Fruit fly (Drosophila melanogaster) whole organism, wandering third instar larva: ENCODE results near the gene mRpL38.
A peak's percentile ranks its signal among the peaks of the same experiment; 100 is the strongest.

Experiments
- Abd-B ChIP-seq: fragments of >200 bp; optimal IDR thresholded peaks from 2 replicates; lab custom pipeline; 2017; ENCODE audit warnings: missing biosample characterization, missing genetic modification characterization
- CG32264 ChIP-seq: fragments of 200-800 bp; sonication (Bioruptor generic); optimal IDR thresholded peaks from 2 replicates; lab custom pipeline; 2016; ENCODE audit warnings: missing biosample characterization, missing genetic modification characterization
- CG9705 ChIP-seq: fragments of 200-800 bp; sonication (Bioruptor generic); optimal IDR thresholded peaks from 2 replicates; lab custom pipeline; 2018; ENCODE audit warnings: missing biosample characterization, mild to moderate bottlenecking, missing genetic modification characterization
- CrebA ChIP-seq: fragments of 200-800 bp; sonication (Bioruptor generic); optimal IDR thresholded peaks from 2 replicates; lab custom pipeline; 2016; ENCODE audit warnings: missing biosample characterization, mild to moderate bottlenecking, missing genetic modification characterization, borderline replicate concordance
- Dfd ChIP-seq: fragments of >200 bp; optimal IDR thresholded peaks from 2 replicates; lab custom pipeline; 2017; ENCODE audit warnings: missing biosample characterization, missing genetic modification characterization
- Dif ChIP-seq: fragments of 200-275, 200-300 bp; sonication (Bioruptor generic); optimal IDR thresholded peaks from 2 replicates; lab custom pipeline; 2018; ENCODE audit warnings: missing biosample characterization, missing genetic modification characterization; ENCODE audit not compliant: partially characterized antibody
- GATAd ChIP-seq: sonication (Bioruptor generic); optimal IDR thresholded peaks from 2 replicates; lab custom pipeline; 2016; ENCODE audit warnings: missing biosample characterization, missing genetic modification characterization
- HLH106 ChIP-seq: fragments of 200-800 bp; optimal IDR thresholded peaks from 3 replicates; lab custom pipeline; 2019; ENCODE audit warnings: missing biosample characterization, mild to moderate bottlenecking, missing genetic modification characterization, moderate library complexity
- Hnf4 ChIP-seq: fragments of 200-800 bp; sonication (Bioruptor generic); optimal IDR thresholded peaks from 2 replicates; lab custom pipeline; 2016; ENCODE audit warnings: missing biosample characterization, mild to moderate bottlenecking, missing genetic modification characterization
- Hr78 ChIP-seq: fragments of >200 bp; optimal IDR thresholded peaks from 2 replicates; lab custom pipeline; 2017; ENCODE audit warnings: missing biosample characterization, missing genetic modification characterization
- Hr83 ChIP-seq: fragments of 200-300 bp; sonication (Bioruptor generic); optimal IDR thresholded peaks from 2 replicates; lab custom pipeline; 2016; ENCODE audit warnings: missing biosample characterization, mild to moderate bottlenecking, missing genetic modification characterization, moderate library complexity; ENCODE audit not compliant: poor library complexity, severe bottlenecking
- Jra ChIP-seq: sonication (Bioruptor generic); optimal IDR thresholded peaks from 2 replicates; lab custom pipeline; 2016; ENCODE audit warnings: missing biosample characterization, missing genetic modification characterization
- Mio ChIP-seq: sonication (Bioruptor generic); optimal IDR thresholded peaks from 2 replicates; lab custom pipeline; 2016; ENCODE audit warnings: missing biosample characterization, missing genetic modification characterization
- Myc ChIP-seq: fragments of >200 bp; optimal IDR thresholded peaks from 2 replicates; lab custom pipeline; 2017
- N ChIP-seq: fragments of >200 bp; optimal IDR thresholded peaks from 2 replicates; lab custom pipeline; 2018; ENCODE audit warnings: missing biosample characterization, missing external identifiers, missing genetic modification characterization
- OdsH ChIP-seq: fragments of 200-800 bp; sonication (Bioruptor generic); optimal IDR thresholded peaks from 2 replicates; lab custom pipeline; 2016; ENCODE audit warnings: missing biosample characterization, mild to moderate bottlenecking, missing genetic modification characterization
- Rel ChIP-seq, 2 experiments: fragments of 200-800 bp; sonication (Bioruptor generic) in 1 of 2; optimal IDR thresholded peaks; 2 replicates in 1 of 2; 3 replicates in 1 of 2; lab custom pipeline; 2016 to 2019; ENCODE audit warnings: mild to moderate bottlenecking in 2 of 2, missing biosample characterization in 2 of 2, missing genetic modification characterization in 2 of 2, moderate library complexity in 1 of 2
- Sp1 ChIP-seq: fragments of 200-800 bp; sonication (Bioruptor generic); optimal IDR thresholded peaks from 3 replicates; lab custom pipeline; 2019; ENCODE audit warnings: missing biosample characterization, mild to moderate bottlenecking, missing genetic modification characterization, moderate library complexity
- Vsx2 ChIP-seq: fragments of 200-300, 225-300 bp; sonication (Bioruptor generic); optimal IDR thresholded peaks from 2 replicates; lab custom pipeline; 2018; ENCODE audit warnings: missing biosample characterization, missing genetic modification characterization; ENCODE audit not compliant: partially characterized antibody
- br ChIP-seq: fragments of 200-800 bp; sonication (Bioruptor generic); optimal IDR thresholded peaks from 2 replicates; lab custom pipeline; 2016; ENCODE audit warnings: missing biosample characterization, missing genetic modification characterization
- brk ChIP-seq: fragments of 200-800 bp; sonication (Bioruptor generic); optimal IDR thresholded peaks from 2 replicates; lab custom pipeline; 2016; ENCODE audit warnings: missing biosample characterization, mild to moderate bottlenecking, missing genetic modification characterization
- dl ChIP-seq, 2 experiments: fragments of 175-275, 200-275 bp in 1 of 2; fragments of 200-275 bp in 1 of 2; sonication (Bioruptor generic); optimal IDR thresholded peaks; lab custom pipeline; 2018; ENCODE audit warnings: mild to moderate bottlenecking in 2 of 2, missing biosample characterization in 2 of 2, missing genetic modification characterization in 2 of 2, moderate library complexity in 2 of 2; ENCODE audit not compliant: partially characterized antibody in 2 of 2, insufficient read depth in 1 of 2
- dmrt93B ChIP-seq: fragments of 200-800 bp; sonication (Bioruptor generic); optimal IDR thresholded peaks from 2 replicates; lab custom pipeline; 2018; ENCODE audit warnings: missing biosample characterization, mild to moderate bottlenecking, missing genetic modification characterization
- dsf ChIP-seq: sonication (Bioruptor generic); optimal IDR thresholded peaks from 2 replicates; lab custom pipeline; 2016; ENCODE audit warnings: missing biosample characterization, missing genetic modification characterization, borderline replicate concordance
- ey ChIP-seq: fragments of 200-800 bp; sonication (Bioruptor generic); optimal IDR thresholded peaks from 2 replicates; lab custom pipeline; 2016; ENCODE audit warnings: missing biosample characterization, missing genetic modification characterization
- foxo ChIP-seq, 2 experiments: fragments of 200-800 bp; sonication (Bioruptor generic); optimal IDR thresholded peaks; 2 replicates in 1 of 2; 3 replicates in 1 of 2; lab custom pipeline; 2016 to 2017; ENCODE audit warnings: missing biosample characterization in 2 of 2, missing genetic modification characterization in 2 of 2
- fru ChIP-seq: fragments of 200-800 bp; sonication (Bioruptor generic); optimal IDR thresholded peaks from 3 replicates; lab custom pipeline; 2016; ENCODE audit warnings: missing biosample characterization, mild to moderate bottlenecking, missing genetic modification characterization
- h ChIP-seq: fragments of 200-800 bp; sonication (Bioruptor generic); optimal IDR thresholded peaks from 3 replicates; lab custom pipeline; 2016; ENCODE audit warnings: missing biosample characterization, mild to moderate bottlenecking, missing genetic modification characterization
- jim ChIP-seq: fragments of 175-275, 200-325 bp; sonication (Bioruptor generic); optimal IDR thresholded peaks from 2 replicates; lab custom pipeline; 2016; ENCODE audit warnings: missing biosample characterization, mild to moderate bottlenecking, missing genetic modification characterization
- lola ChIP-seq: fragments of >200 bp; optimal IDR thresholded peaks from 2 replicates; lab custom pipeline; 2017; ENCODE audit warnings: missing biosample characterization, missing genetic modification characterization
- pan ChIP-seq: fragments of >200 bp; optimal IDR thresholded peaks from 2 replicates; lab custom pipeline; 2017
- psq ChIP-seq: fragments of 200-800 bp; sonication (Bioruptor generic); optimal IDR thresholded peaks from 3 replicates; lab custom pipeline; 2017; ENCODE audit warnings: missing biosample characterization, mild to moderate bottlenecking, missing genetic modification characterization, moderate library complexity
- rgr ChIP-seq: fragments of 200-800 bp; sonication (Bioruptor generic); optimal IDR thresholded peaks from 3 replicates; lab custom pipeline; 2016; ENCODE audit warnings: missing biosample characterization, mild to moderate bottlenecking, missing genetic modification characterization
- sage ChIP-seq: fragments of 200-800 bp; sonication (Bioruptor generic); optimal IDR thresholded peaks from 2 replicates; lab custom pipeline; 2016; ENCODE audit warnings: missing biosample characterization, mild to moderate bottlenecking, missing genetic modification characterization
- sv ChIP-seq: fragments of 200-800 bp; sonication (Bioruptor generic); optimal IDR thresholded peaks from 3 replicates; lab custom pipeline; 2016; ENCODE audit warnings: missing biosample characterization, missing genetic modification characterization
- tai ChIP-seq: sonication (Bioruptor generic); optimal IDR thresholded peaks from 2 replicates; lab custom pipeline; 2016; ENCODE audit warnings: missing biosample characterization, missing genetic modification characterization
- usp ChIP-seq: fragments of >200 bp; optimal IDR thresholded peaks from 2 replicates; lab custom pipeline; 2017; ENCODE audit warnings: missing biosample characterization, missing genetic modification characterization
- woc ChIP-seq: sonication (Bioruptor generic); optimal IDR thresholded peaks from 2 replicates; lab custom pipeline; 2016; ENCODE audit warnings: missing biosample characterization, mild to moderate bottlenecking, missing genetic modification characterization

The mRpL38 gene

DNA sequence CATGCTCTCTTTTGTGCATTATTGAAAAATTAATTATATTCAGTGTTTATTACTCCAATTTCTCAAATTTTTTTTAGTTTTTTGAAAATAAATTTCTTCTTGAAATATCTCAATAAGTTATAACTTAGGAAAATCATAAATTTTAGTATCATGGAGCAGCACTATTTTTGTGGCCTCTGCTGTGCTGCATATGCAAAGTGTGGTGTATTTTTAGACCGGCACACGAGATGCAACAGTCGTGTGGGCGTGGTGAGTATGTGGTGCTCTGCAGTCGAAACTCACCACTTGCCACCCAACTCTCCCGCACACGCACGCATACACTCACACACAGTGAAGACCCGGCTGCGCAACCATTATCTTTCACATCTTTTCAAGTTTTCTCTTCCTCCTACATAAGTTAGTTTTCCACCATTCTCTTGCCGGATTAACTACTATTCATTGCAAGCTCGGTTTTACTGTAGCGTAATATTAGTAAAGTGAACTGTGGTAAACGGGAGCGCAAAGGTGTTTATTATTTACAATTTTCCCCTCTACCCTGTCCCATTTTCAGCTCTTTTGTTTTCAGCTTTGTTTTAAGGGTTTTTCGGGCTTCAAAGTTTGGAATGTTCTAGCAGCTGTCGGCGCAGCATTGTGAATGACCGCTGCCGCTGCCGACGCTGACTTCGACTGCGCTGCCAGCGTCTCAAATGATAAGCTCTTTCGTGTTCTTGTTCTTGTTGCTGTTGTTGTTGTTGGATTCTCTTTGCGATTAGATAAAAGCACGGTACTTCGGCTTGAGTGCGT, 17.5 kb upstream of the mRpL38 start:
- TF ChIP-seq dmrt93B = peak; percentile 33
- peak; percentile 68 for TF ChIP-seq Sp1 (GFP tag; lab: Kevin White, UChicago)
- TF ChIP-seq br (GFP tag; lab: Kevin White, UChicago) = peak; percentile 17
- TF ChIP-seq HLH106 (tag; lab: Kevin White, UChicago) = peak; percentile 56
- TF ChIP-seq foxo (GFP tag; optimal IDR thresholded peaks at IDR 0.05; lab: Kevin White, UChicago) = peak in 1 of 2 experiments; percentile 75
- TF ChIP-seq rgr = peak; percentile 33
- TF ChIP-seq dsf (GFP tag; lab: Kevin White, UChicago) = no peak
- TF ChIP-seq ey = peak; percentile 37
- TF ChIP-seq jim (GFP tag; lab: Kevin White, UChicago) = no peak
- TF ChIP-seq CG9705 = peak; percentile 17
- no peak for TF ChIP-seq CrebA (GFP tag; lab: Kevin White, UChicago)
- peak; percentile 27 for TF ChIP-seq woc (GFP tag; lab: Kevin White, UChicago)
- TF ChIP-seq GATAd (GFP tag; lab: Kevin White, UChicago) = no peak
- peak; percentile 44 for TF ChIP-seq psq (GFP tag; lab: Kevin White, UChicago)
- peak; percentile 58 for TF ChIP-seq fru (GFP tag; lab: Kevin White, UChicago)
- peak; percentile 69 for TF ChIP-seq h (GFP tag; lab: Kevin White, UChicago)
- TF ChIP-seq, all 38 proteins: peak for 12

DNA sequence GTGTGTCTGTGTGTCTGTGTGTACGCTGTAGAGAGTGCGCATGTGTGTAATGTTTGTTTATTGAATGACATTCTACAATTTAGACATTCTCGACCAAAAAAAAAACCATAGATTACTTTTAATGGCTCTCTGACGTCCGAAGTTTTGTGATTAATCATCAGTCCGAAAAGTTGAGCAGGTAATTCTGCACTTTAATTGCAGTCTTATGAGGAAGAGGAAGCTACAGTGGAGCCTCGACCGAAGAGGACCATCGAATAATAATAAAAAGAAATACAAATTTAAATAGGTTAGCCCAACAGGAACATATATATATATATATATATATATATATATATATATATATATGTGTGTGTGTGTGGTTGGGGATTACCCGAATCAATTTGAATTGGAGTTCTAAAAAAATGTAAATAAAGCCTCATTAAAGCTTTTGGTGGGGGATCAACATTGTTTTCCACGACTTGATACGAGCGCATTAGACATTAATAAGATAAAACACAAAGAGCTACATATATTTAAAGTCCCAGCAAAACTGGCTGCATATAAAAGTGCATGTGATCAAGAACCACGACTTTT, 16.8 kb upstream of the mRpL38 start:
- TF ChIP-seq CrebA (GFP tag; lab: Kevin White, UChicago) = no peak
- TF ChIP-seq Rel (GFP tag; optimal IDR thresholded peaks at IDR 0.05; lab: Kevin White, UChicago) = no peak
- peak; percentile 62 for TF ChIP-seq Rel (tag; optimal IDR thresholded peaks at IDR 0.05; lab: Kevin White, UChicago)
- peak in 1 of 2 experiments; percentile 28 for TF ChIP-seq foxo (GFP tag; optimal IDR thresholded peaks at IDR 0.05; lab: Kevin White, UChicago)
- TF ChIP-seq ey = peak; percentile 20
- no peak for TF ChIP-seq psq (GFP tag; lab: Kevin White, UChicago)
- TF ChIP-seq h (GFP tag; lab: Kevin White, UChicago) = peak; percentile 19
- TF ChIP-seq fru (GFP tag; lab: Kevin White, UChicago) = peak; percentile 2
- TF ChIP-seq Sp1 (GFP tag; lab: Kevin White, UChicago) = peak; percentile 2
- TF ChIP-seq, all 38 proteins: peak for 6

dm6 chrX:14211250-14211944, 14.7 kb upstream of the mRpL38 start:
- TF ChIP-seq rgr (no peak), Hr83 (GFP tag; lab: Kevin White, UChicago) (no peak), Myc (lab: Kevin White, UChicago) (no peak), Dfd (GFP tag; lab: Kevin White, UChicago) (no peak), dmrt93B (no peak), Rel (GFP tag; optimal IDR thresholded peaks at IDR 0.05; lab: Kevin White, UChicago) (no peak), Rel (tag; optimal IDR thresholded peaks at IDR 0.05; lab: Kevin White, UChicago) (peak; percentile 53), psq (GFP tag; lab: Kevin White, UChicago) (peak; percentile 55), Abd-B (no peak), Vsx2 (GFP tag; lab: Kevin White, UChicago) (peak; percentile 24), Hr78 (GFP tag; lab: Kevin White, UChicago) (no peak), Mio (GFP tag; lab: Kevin White, UChicago) (no peak), Hnf4 (GFP tag; lab: Kevin White, UChicago) (no peak), ey (no peak), Jra (GFP tag; lab: Kevin White, UChicago) (no peak), sv (no peak), HLH106 (tag; lab: Kevin White, UChicago) (no peak), tai (no peak), foxo (GFP tag; optimal IDR thresholded peaks at IDR 0.05; lab: Kevin White, UChicago) (peak in 1 of 2 experiments; percentile 7), jim (GFP tag; lab: Kevin White, UChicago) (no peak), GATAd (GFP tag; lab: Kevin White, UChicago) (no peak), CG32264 (no peak), pan (lab: Kevin White, UChicago) (no peak), fru (GFP tag; lab: Kevin White, UChicago) (peak; percentile 31), N (GFP tag; lab: Kevin White, UChicago) (no peak), OdsH (GFP tag; lab: Kevin White, UChicago) (no peak), dl (GFP tag; optimal IDR thresholded peaks at IDR 0.05; lab: Kevin White, UChicago; ENCODE audit: insufficient read depth in 1 of 2, partially characterized antibody in 2 of 2) (peak in 1 of 2 experiments; percentile 44), Dif (GFP tag; lab: Kevin White, UChicago) (peak; percentile 66), usp (no peak), sage (GFP tag; lab: Kevin White, UChicago) (no peak), woc (GFP tag; lab: Kevin White, UChicago) (peak; percentile 23), h (GFP tag; lab: Kevin White, UChicago) (peak; percentile 2), CrebA (GFP tag; lab: Kevin White, UChicago) (peak; percentile 29), br (GFP tag; lab: Kevin White, UChicago) (no peak), lola (no peak), brk (no peak), Sp1 (GFP tag; lab: Kevin White, UChicago) (no peak), CG9705 (no peak)
